Fruit fly (Drosophila melanogaster) whole organism, prepupa: ENCODE measurements around the gene mib1.

ENCODE experiments used
- Blimp-1 ChIP-seq: fragments of 200-800 bp; sonication (Bioruptor generic); optimal IDR thresholded peaks from 3 replicates; lab custom pipeline; 2017; ENCODE audit warnings: missing biosample characterization, missing genetic modification characterization, mild to moderate bottlenecking, moderate library complexity, missing genetic modification reagents
- CG10631 ChIP-seq: fragments of 200-800 bp; sonication (Bioruptor generic); optimal IDR thresholded peaks from 2 replicates; lab custom pipeline; 2016; ENCODE audit warnings: missing biosample characterization, missing genetic modification characterization
- CG11294 ChIP-seq: fragments of 200-800 bp; sonication (Bioruptor generic); IDR thresholded peaks from 2 replicates; pipeline ENCODE4 v1.3.6; 2022; ENCODE audit warnings: missing biosample characterization, missing genetic modification characterization
- CG11902 ChIP-seq: fragments of 200-800 bp; sonication (Bioruptor generic); optimal IDR thresholded peaks from 3 replicates; lab custom pipeline; 2016; ENCODE audit warnings: missing biosample characterization, missing genetic modification characterization
- CG1621 ChIP-seq: fragments of 200-800 bp; sonication (Bioruptor generic); optimal IDR thresholded peaks from 3 replicates; lab custom pipeline; 2018; ENCODE audit warnings: missing biosample characterization, mild to moderate bottlenecking, missing genetic modification characterization
- CG31627 ChIP-seq: fragments of 200-800 bp; sonication (Bioruptor generic); optimal IDR thresholded peaks from 3 replicates; lab custom pipeline; 2016; ENCODE audit warnings: missing biosample characterization, missing genetic modification characterization
- CG34406 ChIP-seq: fragments of 200-800 bp; sonication (Bioruptor generic); optimal IDR thresholded peaks from 3 replicates; lab custom pipeline; 2016; ENCODE audit warnings: missing biosample characterization, missing genetic modification characterization
- CG3919 ChIP-seq: fragments of 200-800 bp; sonication (Bioruptor generic); optimal IDR thresholded peaks from 3 replicates; lab custom pipeline; 2016; ENCODE audit warnings: missing biosample characterization, missing genetic modification characterization
- CG4318 ChIP-seq: fragments of 200-800 bp; sonication (Bioruptor generic); optimal IDR thresholded peaks from 3 replicates; lab custom pipeline; 2017; ENCODE audit warnings: missing biosample characterization, mild to moderate bottlenecking, missing genetic modification characterization
- CG6163 ChIP-seq: fragments of 200-800 bp; sonication (Bioruptor generic); IDR thresholded peaks from 3 replicates; pipeline ENCODE4 v1.3.6; 2022; ENCODE audit warnings: missing biosample characterization, missing genetic modification characterization
- CG6276 ChIP-seq: fragments of 200-800 bp; sonication (Bioruptor generic); optimal IDR thresholded peaks from 2 replicates; lab custom pipeline; 2017; ENCODE audit warnings: missing biosample characterization, mild to moderate bottlenecking, missing genetic modification characterization
- CG6808 ChIP-seq: fragments of 200-800 bp; sonication (Bioruptor generic); optimal IDR thresholded peaks from 3 replicates; lab custom pipeline; 2017; ENCODE audit warnings: missing biosample characterization, missing genetic modification characterization, mild to moderate bottlenecking, moderate library complexity, missing genetic modification reagents
- CG6854 ChIP-seq: fragments of 200-800 bp; sonication (Bioruptor generic); optimal IDR thresholded peaks from 2 replicates; lab custom pipeline; 2017; ENCODE audit warnings: missing biosample characterization, mild to moderate bottlenecking, missing genetic modification characterization
- CG7368 ChIP-seq: fragments of 200-800 bp; sonication (Bioruptor generic); optimal IDR thresholded peaks from 3 replicates; lab custom pipeline; 2016; ENCODE audit warnings: missing biosample characterization, missing genetic modification characterization
- CG8119 ChIP-seq: fragments of 200-800 bp; sonication (Bioruptor generic); IDR thresholded peaks from 3 replicates; pipeline ENCODE4 v1.3.6; 2022; ENCODE audit warnings: missing biosample characterization, missing genetic modification characterization
- CG8319 ChIP-seq: fragments of 200-800 bp; sonication (Bioruptor generic); optimal IDR thresholded peaks from 3 replicates; lab custom pipeline; 2016; ENCODE audit warnings: missing biosample characterization, missing genetic modification characterization
- CG8632 ChIP-seq: fragments of 200-800 bp; sonication (Bioruptor generic); optimal IDR thresholded peaks from 3 replicates; lab custom pipeline; 2016; ENCODE audit warnings: missing biosample characterization, missing genetic modification characterization
- CG9139 ChIP-seq: fragments of 200-800 bp; sonication (Bioruptor generic); optimal IDR thresholded peaks from 3 replicates; lab custom pipeline; 2017; ENCODE audit warnings: missing biosample characterization, mild to moderate bottlenecking, missing genetic modification characterization
- Eip75B ChIP-seq: fragments of 200-800 bp; sonication (Bioruptor generic); optimal IDR thresholded peaks from 3 replicates; lab custom pipeline; 2016; ENCODE audit warnings: missing biosample characterization, missing genetic modification characterization
- Eip78C ChIP-seq: fragments of 200-800 bp; sonication (Bioruptor generic); peaks from one replicate; lab custom pipeline; 2016; ENCODE audit warnings: missing biosample characterization, missing genetic modification characterization
- Ets21C ChIP-seq: fragments of 200-800 bp; sonication (Bioruptor generic); optimal IDR thresholded peaks from 3 replicates; lab custom pipeline; 2016; ENCODE audit warnings: missing biosample characterization, missing genetic modification characterization
- Ets96B ChIP-seq: fragments of 200-800 bp; optimal IDR thresholded peaks from 2 replicates; lab custom pipeline; 2019; ENCODE audit warnings: missing biosample characterization, mild to moderate bottlenecking, missing genetic modification characterization, moderate library complexity
- Gug ChIP-seq: fragments of 200-800 bp; sonication (Bioruptor generic); IDR thresholded peaks from 2 replicates; pipeline ENCODE4 v1.3.6; 2022; ENCODE audit warnings: missing biosample characterization, missing genetic modification characterization
- Hr38 ChIP-seq: sonication (Bioruptor generic); optimal IDR thresholded peaks from 2 replicates; lab custom pipeline; 2016; ENCODE audit warnings: missing biosample characterization, missing genetic modification characterization
- Hr39 ChIP-seq: fragments of 200-800 bp; sonication (Bioruptor generic); optimal IDR thresholded peaks from 2 replicates; lab custom pipeline; 2016; ENCODE audit warnings: missing biosample characterization, missing genetic modification characterization
- Lpt ChIP-seq: fragments of 200-800 bp; sonication (Bioruptor generic); optimal IDR thresholded peaks from 3 replicates; lab custom pipeline; 2016; ENCODE audit warnings: missing biosample characterization, missing genetic modification characterization
- Met ChIP-seq: fragments of 200-800 bp; sonication (Bioruptor generic); optimal IDR thresholded peaks from 3 replicates; lab custom pipeline; 2016; ENCODE audit warnings: missing biosample characterization, missing genetic modification characterization
- OdsH ChIP-seq: fragments of 200-800 bp; sonication (Bioruptor generic); optimal IDR thresholded peaks from 3 replicates; lab custom pipeline; 2016; ENCODE audit warnings: missing biosample characterization, missing genetic modification characterization
- Smox ChIP-seq: fragments of 200-800 bp; sonication (Bioruptor generic); optimal IDR thresholded peaks from 3 replicates; lab custom pipeline; 2016; ENCODE audit warnings: missing biosample characterization, missing genetic modification characterization
- Sox102F ChIP-seq: fragments of 200-800 bp; sonication (Bioruptor generic); optimal IDR thresholded peaks from 2 replicates; lab custom pipeline; 2016; ENCODE audit warnings: missing biosample characterization, mild to moderate bottlenecking, missing genetic modification characterization
- Sox14 ChIP-seq: fragments of 200-800 bp; sonication (Bioruptor generic); optimal IDR thresholded peaks from 3 replicates; lab custom pipeline; 2016; ENCODE audit warnings: missing biosample characterization, missing genetic modification characterization
- acj6 ChIP-seq: fragments of 200-800 bp; sonication (Bioruptor generic); optimal IDR thresholded peaks from 3 replicates; lab custom pipeline; 2016; ENCODE audit warnings: missing biosample characterization, missing genetic modification characterization
- cyc ChIP-seq: fragments of 200-800 bp; sonication (Bioruptor generic); optimal IDR thresholded peaks from 3 replicates; lab custom pipeline; 2016; ENCODE audit warnings: missing biosample characterization, missing genetic modification characterization
- esn ChIP-seq: fragments of 200-800 bp; sonication (Bioruptor generic); optimal IDR thresholded peaks from 2 replicates; lab custom pipeline; 2016; ENCODE audit warnings: missing biosample characterization, mild to moderate bottlenecking, missing genetic modification characterization, moderate library complexity
- fd59A ChIP-seq: fragments of 200-800 bp; sonication (Bioruptor generic); optimal IDR thresholded peaks from 2 replicates; lab custom pipeline; 2017; ENCODE audit warnings: missing biosample characterization, mild to moderate bottlenecking, missing genetic modification characterization, missing genetic modification reagents
- fd85E ChIP-seq: fragments of 200-800 bp; sonication (Bioruptor generic); optimal IDR thresholded peaks from 3 replicates; lab custom pipeline; 2016; ENCODE audit warnings: missing biosample characterization, missing genetic modification characterization
- fkh ChIP-seq: fragments of 200-800 bp; sonication (Bioruptor generic); optimal IDR thresholded peaks from 3 replicates; lab custom pipeline; 2017; ENCODE audit warnings: missing biosample characterization, mild to moderate bottlenecking, missing genetic modification characterization, moderate library complexity
- lz ChIP-seq: fragments of 200-800 bp; sonication (Bioruptor generic); optimal IDR thresholded peaks from 3 replicates; lab custom pipeline; 2016; ENCODE audit warnings: missing biosample characterization, missing genetic modification characterization
- net ChIP-seq: fragments of 200-800 bp; sonication (Bioruptor generic); optimal IDR thresholded peaks from 3 replicates; lab custom pipeline; 2016; ENCODE audit warnings: missing biosample characterization, missing genetic modification characterization
- pdm3 ChIP-seq: fragments of 200-800 bp; sonication (Bioruptor generic); optimal IDR thresholded peaks from 3 replicates; lab custom pipeline; 2016; ENCODE audit warnings: missing biosample characterization, missing genetic modification characterization
- salr ChIP-seq, 2 experiments: fragments of 200-800 bp; sonication (Bioruptor generic); optimal IDR thresholded peaks; 3 replicates each; lab custom pipeline; 2016 to 2018; ENCODE audit warnings: missing biosample characterization in 2 of 2, missing genetic modification characterization in 2 of 2, mild to moderate bottlenecking in 1 of 2
- spab ChIP-seq: fragments of 200-800 bp; sonication (Bioruptor generic); optimal IDR thresholded peaks from 2 replicates; lab custom pipeline; 2017; ENCODE audit warnings: missing biosample characterization, mild to moderate bottlenecking, missing genetic modification characterization, missing genetic modification reagents
- ss ChIP-seq, 2 experiments: fragments of 200-800 bp; sonication (Bioruptor generic); optimal IDR thresholded peaks; 2 replicates in 1 of 2; 3 replicates in 1 of 2; lab custom pipeline; 2017 to 2018; ENCODE audit warnings: mild to moderate bottlenecking in 2 of 2, missing biosample characterization in 2 of 2, missing genetic modification characterization in 2 of 2, moderate library complexity in 1 of 2
- svp ChIP-seq: fragments of 200-800 bp; sonication (Bioruptor generic); peaks from one replicate; lab custom pipeline; 2016; ENCODE audit warnings: missing biosample characterization, missing genetic modification characterization
- topi ChIP-seq: fragments of 200-800 bp; sonication (Bioruptor generic); optimal IDR thresholded peaks from 3 replicates; lab custom pipeline; 2016; ENCODE audit warnings: missing biosample characterization, missing genetic modification characterization
- vri ChIP-seq: fragments of 200-800 bp; sonication (Bioruptor generic); optimal IDR thresholded peaks from 3 replicates; lab custom pipeline; 2016; ENCODE audit warnings: missing biosample characterization, mild to moderate bottlenecking, missing genetic modification characterization

mib1 gene

DNA sequence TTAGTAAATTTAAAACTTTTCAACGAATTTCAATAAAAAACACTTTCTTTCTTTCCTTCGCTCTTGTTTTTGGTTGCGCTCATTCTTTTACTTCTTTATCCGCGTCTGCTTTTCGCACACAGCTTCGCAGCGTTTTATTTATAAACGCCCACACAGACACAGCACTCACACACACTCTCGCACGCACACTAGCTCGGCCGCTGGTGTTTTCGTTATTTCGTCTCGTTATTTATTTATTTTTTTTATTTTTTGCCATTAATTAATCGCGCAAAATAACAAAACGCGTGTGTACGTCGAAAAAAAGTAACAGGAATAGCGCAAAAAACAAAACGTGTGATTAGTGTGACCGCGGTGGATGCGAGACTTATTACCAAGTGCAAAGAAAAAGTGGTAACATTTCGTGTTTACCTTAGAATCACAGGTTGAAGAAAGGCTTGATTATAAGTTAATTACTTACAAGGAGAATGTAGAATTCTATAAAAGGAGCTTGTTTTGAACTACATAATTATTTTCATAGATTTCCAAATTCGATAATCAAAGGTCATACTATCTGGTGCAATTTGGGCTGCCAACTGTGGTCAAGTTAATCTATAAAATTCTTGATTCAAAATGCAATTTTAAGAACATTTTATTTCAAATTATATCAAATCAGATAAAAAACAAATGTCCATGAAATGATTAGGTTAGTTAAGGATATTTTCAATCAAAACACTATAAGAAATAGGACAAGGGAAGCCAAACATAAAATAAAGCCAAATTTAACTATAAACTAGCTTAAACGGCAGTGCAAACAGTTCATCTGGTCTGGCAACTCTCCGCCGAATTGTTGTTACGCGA lies 7.0 kb downstream of the mib1 start, which contains the start of the genes hzg and mRpS31 (continued):
- TF ChIP-seq CG8319 (no peak), lz (GFP tag; lab: Kevin White, UChicago) (peak; percentile 54), fkh (GFP tag; lab: Kevin White, UChicago) (peak; percentile 53), esn (GFP tag; lab: Kevin White, UChicago) (peak; percentile 42), net (GFP tag; lab: Kevin White, UChicago) (peak; percentile 58), CG6163 (GFP tag; lab: Robert Waterston, UW) (peak; percentile 83), acj6 (GFP tag; lab: Kevin White, UChicago) (peak; percentile 57), svp (GFP tag; lab: Kevin White, UChicago) (peak; percentile 73), Gug (GFP tag; lab: Robert Waterston, UW) (no peak), Hr38 (GFP tag; lab: Kevin White, UChicago) (no peak), Ets21C (peak; percentile 45), CG8632 (GFP tag; lab: Kevin White, UChicago) (peak; percentile 12), topi (GFP tag; lab: Kevin White, UChicago) (peak; percentile 50), CG4318 (GFP tag; lab: Kevin White, UChicago) (no peak)
- TF ChIP-seq, all 60 proteins: peak for 49

DNA sequence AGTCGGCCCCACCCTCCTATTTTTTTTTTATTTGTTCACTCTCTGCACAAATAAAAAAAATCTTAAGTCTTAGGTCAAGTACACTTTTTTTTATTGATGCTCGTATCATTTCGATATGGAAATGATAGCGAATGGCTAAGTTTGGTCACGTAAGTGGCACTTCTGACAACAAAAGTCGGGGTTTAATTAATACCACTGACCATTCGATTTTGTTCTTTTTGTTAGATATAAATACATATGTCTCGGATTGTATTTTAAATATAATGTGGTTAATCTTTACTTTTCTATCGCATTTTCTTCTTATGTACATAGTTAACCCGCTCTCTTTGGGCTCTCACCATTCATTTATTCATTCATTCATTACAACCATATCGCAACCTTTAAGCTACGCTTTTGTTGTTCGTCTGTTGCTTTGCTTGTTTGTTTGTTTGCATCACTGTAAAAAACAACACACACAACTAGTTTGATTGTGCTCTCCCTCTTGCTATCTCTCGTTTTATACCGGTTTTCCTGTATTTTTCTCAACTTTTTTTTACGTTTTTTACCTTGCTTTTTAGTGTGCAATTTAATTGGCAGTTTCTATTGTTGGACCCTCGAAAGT lies 9.4 kb downstream of the mib1 start:
- peak; percentile 46; the same call in 2 of the 3 replicates for TF ChIP-seq CG6163 (GFP tag; lab: Robert Waterston, UW)
- no peak for TF ChIP-seq fd85E (GFP tag; lab: Kevin White, UChicago)
- no peak for TF ChIP-seq Smox (GFP tag; lab: Kevin White, UChicago)
- peak; percentile 15 for TF ChIP-seq net (GFP tag; lab: Kevin White, UChicago)
- peak; percentile 10 for TF ChIP-seq CG3919 (GFP tag; lab: Kevin White, UChicago)
- TF ChIP-seq CG8319, result no peak
- TF ChIP-seq Blimp-1 (GFP tag; lab: Kevin White, UChicago), result no peak
- no peak for TF ChIP-seq Met
- TF ChIP-seq CG31627 (GFP tag; lab: Kevin White, UChicago), result no peak
- TF ChIP-seq Hr38 (GFP tag; lab: Kevin White, UChicago), result no peak
- no peak for TF ChIP-seq vri
- TF ChIP-seq CG9139 (GFP tag; lab: Kevin White, UChicago), result peak; percentile 55
- TF ChIP-seq lz (GFP tag; lab: Kevin White, UChicago), result no peak
- TF ChIP-seq topi (GFP tag; lab: Kevin White, UChicago), result no peak
- TF ChIP-seq Lpt (GFP tag; lab: Kevin White, UChicago), result peak; percentile 30
- no peak for TF ChIP-seq CG7368 (GFP tag; lab: Kevin White, UChicago)
- TF ChIP-seq Sox14 (GFP tag; lab: Kevin White, UChicago), result peak; percentile 20
- peak; percentile 43 for TF ChIP-seq Ets96B (tag; lab: Kevin White, UChicago)
- no peak for TF ChIP-seq CG1621 (tag; lab: Kevin White, UChicago)
- TF ChIP-seq pdm3 (GFP tag; lab: Kevin White, UChicago), result peak; percentile 37
- TF ChIP-seq CG8119 (GFP tag; lab: Robert Waterston, UW), result peak; percentile 77
- no peak for TF ChIP-seq fd59A (GFP tag; lab: Kevin White, UChicago)
- peak; percentile 89 for TF ChIP-seq CG6276 (GFP tag; lab: Kevin White, UChicago)
- TF ChIP-seq ss (GFP tag; optimal IDR thresholded peaks at IDR 0.05; lab: Kevin White, UChicago), result peak; percentile 76 to 80
- 0 out of 2 replicates have a peak, but pooled peaks have one; percentile 30 for TF ChIP-seq Gug (GFP tag; lab: Robert Waterston, UW)
- TF ChIP-seq Eip78C, result peak; percentile 86
- no peak for TF ChIP-seq Eip75B (GFP tag; lab: Kevin White, UChicago)
- TF ChIP-seq spab (GFP tag; lab: Kevin White, UChicago), result no peak
- no peak for TF ChIP-seq CG6854 (GFP tag; lab: Kevin White, UChicago)
- TF ChIP-seq cyc, result no peak
- TF ChIP-seq acj6 (GFP tag; lab: Kevin White, UChicago), result no peak
- TF ChIP-seq CG6808, result peak; percentile 61
- TF ChIP-seq salr (GFP tag; optimal IDR thresholded peaks at IDR 0.05; lab: Kevin White, UChicago), result peak in 1 of 2 experiments; percentile 3
- TF ChIP-seq OdsH (GFP tag; lab: Kevin White, UChicago), result peak; percentile 48
- no peak for TF ChIP-seq Sox102F
- no peak for TF ChIP-seq CG11294 (GFP tag; lab: Robert Waterston, UW)
- no peak for TF ChIP-seq Hr39 (GFP tag; lab: Kevin White, UChicago)
- peak; percentile 9 for TF ChIP-seq CG10631 (GFP tag; lab: Kevin White, UChicago)
- no peak for TF ChIP-seq CG34406
- no peak for TF ChIP-seq CG11902 (GFP tag; lab: Kevin White, UChicago)
